Worm (Caenorhabditis elegans) whole organism, L1 larva: ENCODE results near the gene C30G12.6.

Source experiments
- alr-1 ChIP-seq: fragments of 200-800 bp; sonication (Bioruptor generic); optimal IDR thresholded peaks from 2 replicates; lab custom pipeline; 2018; ENCODE audit warnings: borderline replicate concordance, mild to moderate bottlenecking, missing genetic modification characterization, missing compliant biosample characterization
- ceh-82 ChIP-seq, 3 experiments: fragments of 150-350 bp in 1 of 3; sonication (generic microtip) in 2 of 3; optimal IDR thresholded peaks; 2 replicates each; lab custom pipeline; 2014 to 2017; ENCODE audit warnings: missing biosample characterization in 3 of 3, missing genetic modification characterization in 3 of 3
- fkh-10 ChIP-seq: sonication (generic microtip); optimal IDR thresholded peaks from 2 replicates; lab custom pipeline; 2017; ENCODE audit warnings: missing biosample characterization, missing genetic modification reagents, missing genetic modification characterization
- hlh-4 ChIP-seq: sonication (generic microtip); optimal IDR thresholded peaks from 2 replicates; lab custom pipeline; 2016; ENCODE audit warnings: mild to moderate bottlenecking, missing genetic modification characterization, missing compliant biosample characterization
- nhr-12 ChIP-seq: sonication (generic microtip); optimal IDR thresholded peaks from 2 replicates; lab custom pipeline; 2017; ENCODE audit warnings: missing biosample characterization, missing genetic modification characterization
- nhr-90 ChIP-seq: sonication (generic microtip); optimal IDR thresholded peaks from 2 replicates; lab custom pipeline; 2016; ENCODE audit warnings: mild to moderate bottlenecking, missing genetic modification characterization, missing compliant biosample characterization; ENCODE audit not compliant: poor library complexity
- ztf-4 ChIP-seq: fragments of 150-350 bp; optimal IDR thresholded peaks from 2 replicates; lab custom pipeline; 2014; ENCODE audit warnings: missing biosample characterization, missing genetic modification characterization

ce11 chrII:7319471-7319870, 23.7 kb upstream of the C30G12.6 start:
- TF ChIP-seq alr-1 (tag; lab: Kevin White, UChicago) (no peak), ceh-82 (tag; optimal IDR thresholded peaks at IDR 0.05; lab: Kevin White, UChicago) (no peak), fkh-10 (GFP tag; lab: Kevin White, UChicago) (no peak), ztf-4 (tag; lab: Kevin White, UChicago) (no peak), nhr-90 (tag; lab: Kevin White, UChicago) (no peak), nhr-12 (no peak), hlh-4 (tag; lab: Kevin White, UChicago) (no peak)
